Worm (Caenorhabditis elegans) whole organism, L3 larva: ENCODE data around the gene msd-2.

Experiments used
- R02D3.7 ChIP-seq: fragments of 150-350 bp; optimal IDR thresholded peaks from 2 replicates; lab custom pipeline; 2014; ENCODE audit warnings: missing biosample characterization, missing genetic modification characterization
- skn-1 ChIP-seq: fragments of 150-350 bp; optimal IDR thresholded peaks from 2 replicates; lab custom pipeline; 2014; ENCODE audit warnings: missing biosample characterization, missing genetic modification characterization

DNA sequence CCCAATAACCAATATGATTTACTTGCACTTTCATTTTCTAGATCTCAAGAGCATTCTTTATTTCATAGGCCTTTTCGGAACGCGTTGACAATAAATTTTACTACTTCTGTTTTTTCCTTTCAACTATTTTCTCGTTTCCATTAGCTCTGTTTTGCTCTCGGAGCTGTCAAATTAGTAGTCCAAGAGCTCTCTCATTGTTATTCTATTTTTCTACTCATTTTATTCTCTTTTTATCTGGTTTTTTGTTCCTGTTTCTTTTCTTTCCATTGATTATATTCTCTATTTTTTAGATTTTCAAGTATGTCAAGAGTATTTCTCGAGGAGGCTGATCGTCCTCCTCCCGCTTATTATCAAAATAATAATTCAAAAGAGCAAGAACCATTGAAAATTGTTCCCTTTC, 18.2 kb downstream of the msd-2 start, which contains the start of gene T04B2.3:
- TF ChIP-seq R02D3.7 (tag; lab: Kevin White, UChicago) (no peak), skn-1 (tag; lab: Kevin White, UChicago) (no peak)
